Fruit fly (Drosophila melanogaster) whole organism, embryonic: ENCODE measurements around the gene CG15696.

Experiments used
- B-H1 ChIP-seq: fragments of 200-800 bp; sonication (Bioruptor generic); IDR thresholded peaks from 3 replicates; pipeline ENCODE4 v1.3.6; 2022; ENCODE audit warnings: missing biosample characterization, missing genetic modification characterization
- BEAF-32 ChIP-seq: fragments of 200-800 bp; sonication (Bioruptor generic); optimal IDR thresholded peaks from 3 replicates; lab custom pipeline; 2017; ENCODE audit warnings: missing biosample characterization, missing genetic modification characterization, mild to moderate bottlenecking, moderate library complexity, missing genetic modification reagents
- CG10366 ChIP-seq: fragments of 200-800 bp; sonication (Bioruptor generic); IDR thresholded peaks from 2 replicates; pipeline ENCODE4 v1.3.6; 2022; ENCODE audit warnings: missing biosample characterization, missing genetic modification characterization
- CG12659 ChIP-seq: fragments of 200-800 bp; sonication (Bioruptor generic); optimal IDR thresholded peaks from 3 replicates; lab custom pipeline; 2017; ENCODE audit warnings: mild to moderate bottlenecking, missing biosample characterization, missing genetic modification reagents, missing genetic modification characterization
- CG15696 ChIP-seq: fragments of 200-800 bp; sonication (Bioruptor generic); optimal IDR thresholded peaks from 2 replicates; lab custom pipeline; 2019; ENCODE audit warnings: missing biosample characterization, mild to moderate bottlenecking, missing genetic modification characterization, moderate library complexity
- CG1792 ChIP-seq: fragments of 200-800 bp; sonication (Bioruptor generic); optimal IDR thresholded peaks from 2 replicates; lab custom pipeline; 2016; ENCODE audit warnings: missing biosample characterization, missing genetic modification characterization
- CG2678 ChIP-seq: fragments of 200-800 bp; sonication (Bioruptor generic); optimal IDR thresholded peaks from 3 replicates; lab custom pipeline; 2019; ENCODE audit warnings: missing biosample characterization, mild to moderate bottlenecking, missing genetic modification characterization, moderate library complexity
- CG31388 ChIP-seq: fragments of 200-800 bp; sonication (Bioruptor generic); optimal IDR thresholded peaks from 2 replicates; lab custom pipeline; 2016; ENCODE audit warnings: missing biosample characterization, missing genetic modification characterization
- CG32532 ChIP-seq: fragments of 200-800 bp; sonication (Bioruptor generic); IDR thresholded peaks from 2 replicates; pipeline ENCODE4 v1.3.6; 2022; ENCODE audit warnings: missing biosample characterization, missing genetic modification characterization
- CG3281 ChIP-seq: fragments of 200-800 bp; sonication (Bioruptor generic); optimal IDR thresholded peaks from 3 replicates; lab custom pipeline; 2017; ENCODE audit warnings: missing biosample characterization, mild to moderate bottlenecking, missing genetic modification characterization
- CG4617 ChIP-seq: fragments of 200-800 bp; sonication (Bioruptor generic); optimal IDR thresholded peaks from 3 replicates; lab custom pipeline; 2016; ENCODE audit warnings: missing biosample characterization, missing genetic modification characterization, borderline replicate concordance
- CG4820 ChIP-seq: fragments of 200-800 bp; sonication (Bioruptor generic); optimal IDR thresholded peaks from 3 replicates; lab custom pipeline; 2016; ENCODE audit warnings: missing biosample characterization, missing genetic modification characterization
- CG6175 ChIP-seq: fragments of 200-800 bp; sonication (Bioruptor generic); IDR thresholded peaks from 3 replicates; pipeline ENCODE4 v1.3.6; 2022; ENCODE audit warnings: missing biosample characterization, missing genetic modification characterization
- CG7839 ChIP-seq: fragments of 200-800 bp; sonication (Bioruptor generic); optimal IDR thresholded peaks from 3 replicates; lab custom pipeline; 2018; ENCODE audit warnings: missing biosample characterization, mild to moderate bottlenecking, missing genetic modification characterization, moderate library complexity
- CG7987 ChIP-seq: fragments of 200-800 bp; sonication (Bioruptor generic); optimal IDR thresholded peaks from 2 replicates; lab custom pipeline; 2018; ENCODE audit warnings: missing biosample characterization, mild to moderate bottlenecking, missing genetic modification characterization, moderate library complexity
- CG8359 ChIP-seq: fragments of 200-800 bp; sonication (Bioruptor generic); optimal IDR thresholded peaks from 2 replicates; lab custom pipeline; 2017; ENCODE audit warnings: missing biosample characterization, mild to moderate bottlenecking, missing genetic modification characterization, borderline replicate concordance
- CG8765 ChIP-seq: fragments of 200-800 bp; sonication (Bioruptor generic); IDR thresholded peaks from 2 replicates; pipeline ENCODE4 v1.3.6; 2022; ENCODE audit warnings: missing biosample characterization, missing genetic modification characterization
- CG9609 ChIP-seq: fragments of 200-800 bp; sonication (Bioruptor generic); optimal IDR thresholded peaks from 3 replicates; lab custom pipeline; 2016; ENCODE audit warnings: missing biosample characterization, missing genetic modification characterization
- Doc3 ChIP-seq: fragments of 200-800 bp; sonication (Bioruptor generic); IDR thresholded peaks from 3 replicates; pipeline ENCODE4 v1.3.6; 2022; ENCODE audit warnings: missing biosample characterization, missing genetic modification characterization; ENCODE audit not compliant: partially characterized antibody
- Dref ChIP-seq: fragments of 200-800 bp; sonication (Bioruptor generic); IDR thresholded peaks from 2 replicates; pipeline ENCODE4 v1.3.6; 2022; ENCODE audit warnings: missing biosample characterization, missing genetic modification characterization
- Hey ChIP-seq: fragments of 200-800 bp; sonication (Bioruptor generic); optimal IDR thresholded peaks from 3 replicates; lab custom pipeline; 2018; ENCODE audit warnings: missing biosample characterization, mild to moderate bottlenecking, missing genetic modification characterization
- Hr3 ChIP-seq: fragments of 200-800 bp; sonication (Bioruptor generic); optimal IDR thresholded peaks from 3 replicates; lab custom pipeline; 2016; ENCODE audit warnings: missing biosample characterization, missing genetic modification characterization
- Hr39 ChIP-seq: fragments of >200 bp; optimal IDR thresholded peaks from 2 replicates; lab custom pipeline; 2017
- Max ChIP-seq: fragments of 200-800 bp; sonication (Bioruptor generic); optimal IDR thresholded peaks from 2 replicates; lab custom pipeline; 2016; ENCODE audit warnings: missing biosample characterization, mild to moderate bottlenecking, missing genetic modification characterization
- Oli ChIP-seq: fragments of 200-800 bp; sonication (Bioruptor generic); optimal IDR thresholded peaks from 2 replicates; lab custom pipeline; 2018; ENCODE audit warnings: missing biosample characterization, mild to moderate bottlenecking, missing genetic modification characterization, moderate library complexity
- Sox102F ChIP-seq: fragments of 200-800 bp; sonication (Bioruptor generic); optimal IDR thresholded peaks from 2 replicates; lab custom pipeline; 2018; ENCODE audit warnings: missing biosample characterization, mild to moderate bottlenecking, missing genetic modification characterization, moderate library complexity
- al ChIP-seq: fragments of 200-800 bp; sonication (Bioruptor generic); IDR thresholded peaks from 2 replicates; pipeline ENCODE4 v1.3.6; 2022; ENCODE audit warnings: missing biosample characterization, missing genetic modification characterization
- chn ChIP-seq: fragments of 200-800 bp; sonication (Bioruptor generic); optimal IDR thresholded peaks from 2 replicates; lab custom pipeline; 2016; ENCODE audit warnings: missing biosample characterization, missing genetic modification characterization
- crc ChIP-seq: fragments of 200-800 bp; sonication (Bioruptor generic); optimal IDR thresholded peaks from 2 replicates; lab custom pipeline; 2016; ENCODE audit warnings: missing biosample characterization, missing genetic modification characterization
- dpn ChIP-seq, 2 experiments: fragments of 200-800 bp; sonication (Bioruptor generic); optimal IDR thresholded peaks; 3 replicates each; lab custom pipeline; 2016; ENCODE audit warnings: missing biosample characterization in 2 of 2, missing genetic modification characterization in 2 of 2
- ewg ChIP-seq: fragments of 200-800 bp; sonication (Bioruptor generic); optimal IDR thresholded peaks from 3 replicates; lab custom pipeline; 2017; ENCODE audit warnings: mild to moderate bottlenecking, missing biosample characterization, missing genetic modification reagents, missing genetic modification characterization
- fd64A ChIP-seq: fragments of 200-800 bp; sonication (Bioruptor generic); optimal IDR thresholded peaks from 3 replicates; lab custom pipeline; 2018; ENCODE audit warnings: missing biosample characterization, mild to moderate bottlenecking, missing genetic modification characterization
- ftz-f1 ChIP-seq: fragments of 200-800 bp; sonication (Bioruptor generic); optimal IDR thresholded peaks from 2 replicates; lab custom pipeline; 2016; ENCODE audit warnings: missing biosample characterization, missing genetic modification characterization
- gfzf ChIP-seq: fragments of 200-800 bp; sonication (Bioruptor generic); optimal IDR thresholded peaks from 2 replicates; lab custom pipeline; 2016; ENCODE audit warnings: missing biosample characterization, mild to moderate bottlenecking, missing genetic modification characterization, moderate library complexity
- gsb-n ChIP-seq: fragments of 200-800 bp; sonication (Bioruptor generic); optimal IDR thresholded peaks from 3 replicates; lab custom pipeline; 2018; ENCODE audit warnings: missing biosample characterization, mild to moderate bottlenecking, missing genetic modification characterization
- kay ChIP-seq: fragments of 200-800 bp; sonication (Bioruptor generic); optimal IDR thresholded peaks from 2 replicates; lab custom pipeline; 2016; ENCODE audit warnings: missing biosample characterization, missing genetic modification characterization
- lbe ChIP-seq: fragments of 200-800 bp; sonication (Bioruptor generic); optimal IDR thresholded peaks from 2 replicates; lab custom pipeline; 2016; ENCODE audit warnings: missing biosample characterization, mild to moderate bottlenecking, missing genetic modification characterization
- onecut ChIP-seq: fragments of 200-800 bp; sonication (Bioruptor generic); IDR thresholded peaks from 2 replicates; pipeline ENCODE4 v1.3.6; 2022; ENCODE audit warnings: missing biosample characterization, missing genetic modification characterization
- psq ChIP-seq: fragments of 200-800 bp; sonication (Bioruptor generic); optimal IDR thresholded peaks from 2 replicates; lab custom pipeline; 2017; ENCODE audit warnings: missing biosample characterization, missing genetic modification characterization
- ro ChIP-seq: fragments of 200-800 bp; sonication (Bioruptor generic); IDR thresholded peaks from 2 replicates; pipeline ENCODE4 v1.3.6; 2022; ENCODE audit warnings: missing biosample characterization, missing genetic modification characterization
- salm ChIP-seq: fragments of 200-800 bp; sonication (Bioruptor generic); optimal IDR thresholded peaks from 2 replicates; lab custom pipeline; 2018; ENCODE audit warnings: missing biosample characterization, mild to moderate bottlenecking, missing genetic modification characterization
- sima ChIP-seq: fragments of 200-800 bp; sonication (Bioruptor generic); optimal IDR thresholded peaks from 2 replicates; lab custom pipeline; 2016; ENCODE audit warnings: missing biosample characterization, missing genetic modification characterization
- sob ChIP-seq: fragments of 200-800 bp; sonication (Bioruptor generic); IDR thresholded peaks from 2 replicates; pipeline ENCODE4 v1.3.6; 2022; ENCODE audit warnings: missing biosample characterization, missing genetic modification characterization
- sqz ChIP-seq: fragments of 200-800 bp; sonication (Bioruptor generic); optimal IDR thresholded peaks from 3 replicates; lab custom pipeline; 2018; ENCODE audit warnings: missing biosample characterization, mild to moderate bottlenecking, missing genetic modification characterization
- tin ChIP-seq: fragments of 200-800 bp; sonication (Bioruptor generic); optimal IDR thresholded peaks from 3 replicates; lab custom pipeline; 2016; ENCODE audit warnings: missing biosample characterization, missing genetic modification characterization
- tll ChIP-seq, 2 experiments: fragments of 200-800 bp in 1 of 2; fragments of >200 bp in 1 of 2; sonication (Bioruptor generic) in 1 of 2; optimal IDR thresholded peaks; 2 replicates each; lab custom pipeline; 2017 to 2019; ENCODE audit warnings: missing biosample characterization in 2 of 2, missing genetic modification characterization in 2 of 2, mild to moderate bottlenecking in 1 of 2, moderate library complexity in 1 of 2
- tna ChIP-seq: fragments of 200-800 bp; sonication (Bioruptor generic); IDR thresholded peaks from 2 replicates; pipeline ENCODE4 v1.3.6; 2022; ENCODE audit warnings: missing biosample characterization, missing genetic modification characterization; ENCODE audit not compliant: partially characterized antibody
- trem ChIP-seq: fragments of 200-800 bp; optimal IDR thresholded peaks from 3 replicates; lab custom pipeline; 2019; ENCODE audit warnings: missing biosample characterization, mild to moderate bottlenecking, missing genetic modification characterization, moderate library complexity
- trh ChIP-seq: fragments of 200-800 bp; sonication (Bioruptor generic); optimal IDR thresholded peaks from 2 replicates; lab custom pipeline; 2016; ENCODE audit warnings: missing biosample characterization, missing genetic modification characterization
- zen2 ChIP-seq: fragments of 200-800 bp; sonication (Bioruptor generic); IDR thresholded peaks from 3 replicates; pipeline ENCODE4 v1.3.6; 2022; ENCODE audit warnings: missing biosample characterization, missing genetic modification characterization; ENCODE audit not compliant: partially characterized antibody

CG15696 gene

dm6 chr3R:20821815-20822375 is 25.0 kb upstream of the CG15696 start, which contains the start of the genes CG17271 and RpS20 (continued):
- TF ChIP-seq CG31388 (GFP tag; lab: Kevin White, UChicago): peak; percentile 78
- peak; percentile 51 for TF ChIP-seq Hey
- TF ChIP-seq sqz: no peak
- peak; percentile 86 for TF ChIP-seq CG7839
- peak; percentile 89 for TF ChIP-seq CG3281 (GFP tag; lab: Kevin White, UChicago)
- peak; percentile 81 for TF ChIP-seq CG8765
- TF ChIP-seq CG15696 (tag; lab: Kevin White, UChicago): peak; percentile 85
- TF ChIP-seq zen2 (GFP tag; lab: Robert Waterston, UW): no peak
- TF ChIP-seq sima (GFP tag; lab: Kevin White, UChicago): peak; percentile 83
- TF ChIP-seq tna (GFP tag; lab: Robert Waterston, UW): no peak
- TF ChIP-seq CG8359 (GFP tag; lab: Kevin White, UChicago): peak; percentile 43
- no peak for TF ChIP-seq Hr39 (lab: Kevin White, UChicago)
- TF ChIP-seq onecut: peak; percentile 65
- peak; percentile 64 for TF ChIP-seq trem
- peak; percentile 89 for TF ChIP-seq Max
- TF ChIP-seq CG9609 (GFP tag; lab: Kevin White, UChicago): peak; percentile 94
- TF ChIP-seq BEAF-32 (GFP tag; lab: Kevin White, UChicago): peak; percentile 60
- peak; percentile 91 for TF ChIP-seq CG10366
- TF ChIP-seq trh (GFP tag; lab: Kevin White, UChicago): peak; percentile 85
- TF ChIP-seq CG2678 (tag; lab: Kevin White, UChicago): peak; percentile 89
- TF ChIP-seq tll (GFP tag; optimal IDR thresholded peaks at IDR 0.05; lab: Kevin White, UChicago): peak; percentile 14 to 67
- peak; percentile 89 for TF ChIP-seq Sox102F (GFP tag; lab: Kevin White, UChicago)
- peak; percentile 91 for TF ChIP-seq CG4820 (GFP tag; lab: Kevin White, UChicago)
- TF ChIP-seq CG7987 (GFP tag; lab: Kevin White, UChicago): peak; percentile 76
- TF ChIP-seq Oli: peak; percentile 74
- peak; percentile 85 for TF ChIP-seq gsb-n (tag; lab: Kevin White, UChicago)
- peak; percentile 72 for TF ChIP-seq ro (GFP tag; lab: Robert Waterston, UW)
- peak; percentile 92 for TF ChIP-seq sob (GFP tag; lab: Robert Waterston, UW)
- TF ChIP-seq fd64A (GFP tag; lab: Kevin White, UChicago): peak; percentile 27
- TF ChIP-seq crc (GFP tag; lab: Kevin White, UChicago): peak; percentile 94
- peak; percentile 93 for TF ChIP-seq tin (GFP tag; lab: Kevin White, UChicago)
- TF ChIP-seq CG1792 (GFP tag; lab: Kevin White, UChicago): peak; percentile 94
- TF ChIP-seq dpn (GFP tag; optimal IDR thresholded peaks at IDR 0.05; lab: Kevin White, UChicago): peak; percentile 95 to 97
- TF ChIP-seq al (GFP tag; lab: Robert Waterston, UW): peak; percentile 89
- TF ChIP-seq Hr3 (GFP tag; lab: Kevin White, UChicago): peak; percentile 94
- peak; percentile 96 for TF ChIP-seq CG12659 (GFP tag; lab: Kevin White, UChicago)
- TF ChIP-seq B-H1 (GFP tag; lab: Robert Waterston, UW): peak; percentile 81
- TF ChIP-seq kay (GFP tag; lab: Kevin White, UChicago): peak; percentile 89
- peak; percentile 94 for TF ChIP-seq CG32532 (GFP tag; lab: Robert Waterston, UW)
- no peak for TF ChIP-seq Doc3 (GFP tag; lab: Robert Waterston, UW)
- peak; percentile 37; the same call in 1 of the 2 replicates for TF ChIP-seq Dref (GFP tag; lab: Robert Waterston, UW)
- peak; percentile 93 for TF ChIP-seq chn (GFP tag; lab: Kevin White, UChicago)
- TF ChIP-seq gfzf: peak; percentile 93
- peak; percentile 72 for TF ChIP-seq psq
- peak; percentile 89 for TF ChIP-seq ewg (GFP tag; lab: Kevin White, UChicago)
- peak; percentile 85 for TF ChIP-seq CG4617
- peak; percentile 78 for TF ChIP-seq ftz-f1
- TF ChIP-seq CG6175 (GFP tag; lab: Robert Waterston, UW): peak; percentile 61; the same call in 1 of the 3 replicates
- TF ChIP-seq lbe (GFP tag; lab: Kevin White, UChicago): peak; percentile 55
- peak; percentile 62 for TF ChIP-seq salm (tag; lab: Kevin White, UChicago)
